Worm (Caenorhabditis elegans) whole organism, L2 larva: ENCODE measurements around the gene C06C3.4.

ENCODE experiments used
- aly-2 ChIP-seq: fragments of 150-350 bp; optimal IDR thresholded peaks from 2 replicates; lab custom pipeline; 2014; ENCODE audit warnings: missing biosample characterization, missing genetic modification characterization
- zag-1 ChIP-seq: fragments of 150-350 bp; optimal IDR thresholded peaks from 2 replicates; lab custom pipeline; 2014; ENCODE audit warnings: missing biosample characterization, missing genetic modification characterization

ce11 chrII:9345794-9346193 is 27.3 kb upstream of the C06C3.4 start:
- no peak for TF ChIP-seq zag-1
- TF ChIP-seq aly-2 (tag; lab: Kevin White, UChicago): no peak
